Worm (Caenorhabditis elegans) whole organism, early embryonic: ENCODE data around the gene lron-15.

Source experiments
- B0310.2 ChIP-seq: sonication (generic microtip); optimal IDR thresholded peaks from 2 replicates; lab custom pipeline; 2016; ENCODE audit warnings: mild to moderate bottlenecking, missing genetic modification characterization, missing compliant biosample characterization
- F13C5.2 ChIP-seq: sonication (generic microtip); optimal IDR thresholded peaks from 2 replicates; lab custom pipeline; 2017; ENCODE audit warnings: mild to moderate bottlenecking, missing genetic modification characterization, inconsistent platforms, missing compliant biosample characterization
- aly-1 ChIP-seq: sonication (generic microtip); optimal IDR thresholded peaks from 2 replicates; lab custom pipeline; 2016; ENCODE audit warnings: missing genetic modification characterization, missing compliant biosample characterization
- ama-1 ChIP-seq: fragments of 150-350 bp; optimal IDR thresholded peaks from 2 replicates; lab custom pipeline; 2014
- ceh-13 ChIP-seq: fragments of 200-800 bp; sonication (Bioruptor generic); optimal IDR thresholded peaks from 2 replicates; lab custom pipeline; 2018; ENCODE audit warnings: mild to moderate bottlenecking, missing genetic modification characterization, missing compliant biosample characterization
- ceh-36 ChIP-seq: sonication (generic microtip); optimal IDR thresholded peaks from 2 replicates; lab custom pipeline; 2016; ENCODE audit warnings: missing genetic modification characterization, inconsistent platforms, missing compliant biosample characterization
- ets-7 ChIP-seq: sonication (generic microtip); optimal IDR thresholded peaks from 2 replicates; lab custom pipeline; 2016; ENCODE audit warnings: missing genotype, missing genetic modification characterization, missing compliant biosample characterization
- flt-1 ChIP-seq: fragments of 200-800 bp; sonication (Bioruptor generic); IDR thresholded peaks from 2 replicates; pipeline ENCODE4 v1.3.6; 2022; ENCODE audit warnings: missing genetic modification characterization, missing compliant biosample characterization
- hmbx-1 ChIP-seq: sonication (generic microtip); optimal IDR thresholded peaks from 2 replicates; lab custom pipeline; 2016; ENCODE audit warnings: mild to moderate bottlenecking, missing genetic modification characterization, missing compliant biosample characterization
- hmg-4 ChIP-seq: fragments of 200-800 bp; sonication (Bioruptor generic); optimal IDR thresholded peaks from 2 replicates; lab custom pipeline; 2018; ENCODE audit warnings: mild to moderate bottlenecking, missing genetic modification characterization, missing compliant biosample characterization
- hnd-1 ChIP-seq: sonication (generic microtip); optimal IDR thresholded peaks from 2 replicates; lab custom pipeline; 2016; ENCODE audit warnings: missing genetic modification characterization, missing compliant biosample characterization
- pes-1 ChIP-seq: fragments of 200-800 bp; sonication (Bioruptor generic); IDR thresholded peaks from 2 replicates; pipeline ENCODE4 v1.3.6; 2022; ENCODE audit warnings: missing genetic modification reagents, missing genetic modification characterization, missing compliant biosample characterization
- scrt-1 ChIP-seq: fragments of 200-800 bp; sonication (Bioruptor generic); IDR thresholded peaks from 2 replicates; pipeline ENCODE4 v1.3.6; 2022; ENCODE audit warnings: missing genetic modification characterization, missing compliant biosample characterization
- sea-1 ChIP-seq: fragments of 200-800 bp; sonication (Bioruptor generic); conservative IDR thresholded peaks from 2 replicates; pipeline ENCODE4 v1.3.6; 2022; ENCODE audit warnings: missing genetic modification characterization, missing compliant biosample characterization
- tbx-11 ChIP-seq: fragments of 200-800 bp; sonication (Bioruptor generic); IDR thresholded peaks from 2 replicates; pipeline ENCODE4 v1.3.6; 2022; ENCODE audit warnings: missing genetic modification characterization, missing compliant biosample characterization
- tbx-37 ChIP-seq: fragments of 200-800 bp; sonication (Bioruptor generic); conservative IDR thresholded peaks from 2 replicates; pipeline ENCODE4 v1.3.6; 2022; ENCODE audit warnings: missing genetic modification reagents, missing genetic modification characterization, missing compliant biosample characterization
- tra-4 ChIP-seq: sonication (generic microtip); optimal IDR thresholded peaks from 2 replicates; lab custom pipeline; 2017; ENCODE audit warnings: missing genetic modification characterization, missing compliant biosample characterization

The lron-15 gene

DNA sequence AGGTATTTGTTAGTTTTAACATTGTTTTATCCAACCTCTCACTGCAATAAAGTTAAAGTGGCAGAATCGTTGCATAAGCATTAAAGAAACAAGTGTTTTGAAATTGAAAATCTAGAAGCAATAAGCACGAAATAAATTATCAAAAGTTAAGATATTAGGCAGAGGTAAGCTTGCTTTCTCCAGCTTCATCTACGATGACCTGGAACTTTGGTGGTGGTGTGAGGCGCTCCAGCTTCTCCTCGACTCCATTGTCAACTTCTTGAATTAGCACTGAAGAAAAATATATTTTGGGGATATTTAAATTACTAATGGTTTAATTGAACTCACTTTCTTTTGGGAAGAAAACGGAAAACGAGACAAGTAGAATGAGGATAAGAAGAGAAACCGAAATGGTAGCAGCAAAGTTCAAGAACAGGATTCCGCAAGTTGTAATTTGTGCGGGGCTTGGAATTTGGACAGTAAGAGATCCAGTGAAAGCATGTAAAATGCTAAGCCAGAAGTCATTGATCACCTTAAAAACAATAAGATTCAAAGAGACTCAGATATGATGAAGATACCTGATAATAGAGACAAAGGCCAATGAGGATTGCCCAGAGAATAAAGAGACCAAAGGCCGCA lies 50.9 kb downstream of the lron-15 start:
- TF ChIP-seq F13C5.2 (tag; lab: Kevin White, UChicago), result peak; percentile 5
- no peak for TF ChIP-seq hnd-1 (tag; lab: Kevin White, UChicago)
- 0 out of 2 replicates have a peak, but pooled peaks have one; percentile 5 for TF ChIP-seq tbx-11 (GFP tag; lab: Robert Waterston, UW)

DNA sequence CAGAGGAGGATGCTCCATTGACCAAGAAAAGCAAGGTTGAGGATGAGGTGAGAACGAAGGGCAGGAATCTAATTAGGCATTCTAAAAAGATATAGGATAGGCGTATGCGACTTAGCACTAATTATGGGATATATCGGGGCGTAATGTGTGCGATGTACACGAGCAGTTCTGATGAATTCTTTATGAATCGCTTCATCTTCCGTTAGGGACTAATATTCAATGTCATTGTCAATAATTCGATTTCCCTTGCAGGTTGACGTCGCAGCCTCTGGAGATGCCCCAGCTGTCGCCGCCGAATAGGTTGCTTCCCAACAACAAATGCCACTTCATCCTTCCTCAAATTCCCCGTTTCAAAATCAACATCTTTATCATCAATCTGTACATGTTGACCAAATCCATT lies 51.6 kb downstream of the lron-15 start:
- TF ChIP-seq ceh-36 (tag; lab: Kevin White, UChicago) (no peak), B0310.2 (tag; lab: Kevin White, UChicago) (no peak), sea-1 (GFP tag; lab: Robert Waterston, UW) (no peak), tbx-37 (GFP tag; lab: Robert Waterston, UW) (no peak)

DNA sequence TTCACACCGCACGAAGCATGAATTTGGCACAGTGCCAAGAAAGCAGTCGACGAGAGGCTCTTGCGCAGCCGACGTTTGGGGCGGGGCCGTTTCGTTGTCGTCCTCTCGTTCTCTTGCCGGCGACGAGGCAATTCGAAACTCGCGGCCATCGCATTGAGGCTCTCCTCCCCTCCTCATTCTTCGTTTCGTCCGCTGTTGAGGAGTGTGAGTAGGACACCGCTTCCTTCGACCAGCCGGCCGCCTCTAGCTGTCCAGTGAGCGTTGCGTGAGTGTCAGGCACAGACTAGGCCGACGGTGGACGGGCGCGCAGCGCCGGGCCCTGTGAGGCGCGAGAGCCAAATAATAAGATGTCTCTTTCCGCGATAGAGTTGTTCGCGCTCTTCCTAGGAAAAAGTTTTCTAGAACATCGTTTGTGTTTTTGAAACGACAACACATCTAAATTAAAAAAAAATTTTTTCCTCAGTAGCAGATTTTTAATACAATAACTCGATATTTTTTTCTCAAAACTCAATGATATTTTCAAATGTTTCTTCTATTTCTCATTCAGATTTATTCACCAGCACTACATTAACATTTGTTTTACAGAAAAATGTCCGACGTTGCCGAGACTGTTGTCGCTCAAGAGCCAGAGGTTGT lies 52.8 kb downstream of the lron-15 start, which contains the start of the genes T28D9.11 and T28D9.1:
Gene T28D9.11 (minus strand): TSS at position 177 of the 636 bp plus-strand sequence.
Gene T28D9.1 (plus strand): TSS at position 586 of the 636 bp plus-strand sequence.
- TF ChIP-seq scrt-1 (GFP tag; lab: Robert Waterston, UW) (0 out of 2 replicates have a peak, but pooled peaks have one; percentile 59), hmbx-1 (tag; lab: Kevin White, UChicago) (no peak), hmg-4 (peak; percentile 80), aly-1 (peak; percentile 24), ama-1 (lab: Kevin White, UChicago) (no peak), ceh-36 (tag; lab: Kevin White, UChicago) (no peak), hnd-1 (tag; lab: Kevin White, UChicago) (no peak), ceh-13 (GFP tag; lab: Kevin White, UChicago) (no peak), B0310.2 (tag; lab: Kevin White, UChicago) (peak; percentile 72), tra-4 (tag; lab: Kevin White, UChicago) (no peak), flt-1 (GFP tag; lab: Robert Waterston, UW) (peak; percentile 33; the same call in 1 of the 2 replicates), tbx-11 (GFP tag; lab: Robert Waterston, UW) (no peak), sea-1 (GFP tag; lab: Robert Waterston, UW) (no peak), ets-7 (tag; lab: Kevin White, UChicago) (no peak), tbx-37 (GFP tag; lab: Robert Waterston, UW) (peak; percentile 39; the same call in 1 of the 2 replicates), F13C5.2 (tag; lab: Kevin White, UChicago) (no peak), pes-1 (GFP tag; lab: Robert Waterston, UW) (peak; percentile 60; the same call in 1 of the 2 replicates)

DNA sequence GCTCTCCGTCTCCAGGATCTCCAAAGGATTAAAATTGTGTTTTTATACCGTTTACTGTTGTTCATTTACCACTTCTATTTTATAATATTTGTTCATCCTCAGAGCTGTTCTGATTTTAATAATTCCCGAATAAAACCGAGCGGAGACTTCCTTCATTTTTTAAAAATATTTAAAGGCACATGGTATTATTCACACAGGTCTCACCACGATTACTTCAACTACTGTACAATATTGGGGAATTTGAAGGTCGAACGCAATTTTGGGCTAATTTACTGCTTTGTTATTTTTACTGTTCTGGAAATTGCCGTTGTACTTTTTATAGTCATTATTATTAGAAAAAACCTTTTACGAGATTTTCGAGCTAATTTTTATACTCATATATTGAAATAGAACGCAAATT lies 53.5 kb downstream of the lron-15 start:
- TF ChIP-seq B0310.2 (tag; lab: Kevin White, UChicago), result no peak
- no peak for TF ChIP-seq hmg-4
- no peak for TF ChIP-seq ama-1 (lab: Kevin White, UChicago)
- TF ChIP-seq ets-7 (tag; lab: Kevin White, UChicago), result no peak
- TF ChIP-seq hnd-1 (tag; lab: Kevin White, UChicago), result no peak
